Worm (Caenorhabditis elegans) whole organism, L1 larva: ENCODE measurements around the gene pac-1.
A peak's percentile ranks its signal among the peaks of the same experiment; 100 is the strongest.

ENCODE experiments used
- aha-1 ChIP-seq: fragments of 150-350 bp; optimal IDR thresholded peaks from 2 replicates; lab custom pipeline; 2014; ENCODE audit warnings: missing biosample characterization, missing genetic modification characterization
- aly-2 ChIP-seq: fragments of 150-350 bp; optimal IDR thresholded peaks from 2 replicates; lab custom pipeline; 2014; ENCODE audit warnings: missing biosample characterization, missing genetic modification characterization
- ceh-82 ChIP-seq, 3 experiments: fragments of 150-350 bp in 1 of 3; sonication (generic microtip) in 2 of 3; optimal IDR thresholded peaks; 2 replicates each; lab custom pipeline; 2014 to 2017; ENCODE audit warnings: missing biosample characterization in 3 of 3, missing genetic modification characterization in 3 of 3
- ceh-90 ChIP-seq: sonication (generic microtip); optimal IDR thresholded peaks from 2 replicates; lab custom pipeline; 2016; ENCODE audit warnings: missing genetic modification characterization, missing compliant biosample characterization
- dsc-1 ChIP-seq: sonication (generic microtip); optimal IDR thresholded peaks from 2 replicates; lab custom pipeline; 2016; ENCODE audit warnings: mild to moderate bottlenecking, missing genetic modification characterization, missing compliant biosample characterization
- efl-1 ChIP-seq, 4 experiments: fragments of 150-350 bp; optimal IDR thresholded peaks in 3 of 4; peaks in 1 of 4; 1 replicate in 1 of 4; 2 replicates in 3 of 4; lab custom pipeline; 2014; ENCODE audit warnings: missing biosample characterization in 2 of 4, missing genetic modification characterization in 2 of 4, missing genetic modification reagents in 2 of 4
- efl-3 ChIP-seq: fragments of 200-800 bp; sonication (Bioruptor generic); optimal IDR thresholded peaks from 2 replicates; lab custom pipeline; 2018; ENCODE audit warnings: mild to moderate bottlenecking, missing genetic modification characterization, missing compliant biosample characterization
- hlh-17 ChIP-seq: fragments of 200-800 bp; sonication (Bioruptor generic); optimal IDR thresholded peaks from 2 replicates; lab custom pipeline; 2018; ENCODE audit warnings: missing genetic modification characterization, mild to moderate bottlenecking, missing compliant biosample characterization, moderate library complexity, borderline replicate concordance
- lin-13 ChIP-seq: fragments of 150-350 bp; optimal IDR thresholded peaks from 2 replicates; lab custom pipeline; 2014; ENCODE audit warnings: missing biosample characterization, missing genetic modification reagents, missing genetic modification characterization
- mdl-1 ChIP-seq, 2 experiments: fragments of 150-350 bp; optimal IDR thresholded peaks; 2 replicates each; lab custom pipeline; 2014 to 2017; ENCODE audit warnings: missing biosample characterization in 2 of 2, missing genetic modification characterization in 2 of 2, inconsistent platforms in 1 of 2
- pqm-1 ChIP-seq: sonication (generic microtip); optimal IDR thresholded peaks from 3 replicates; lab custom pipeline; 2017; ENCODE audit warnings: missing biosample characterization, missing genetic modification characterization
- snpc-4 ChIP-seq: fragments of 150-350 bp; optimal IDR thresholded peaks from 2 replicates; lab custom pipeline; 2014; ENCODE audit warnings: missing biosample characterization, missing genetic modification characterization
- tbx-2 ChIP-seq: sonication (generic microtip); optimal IDR thresholded peaks from 2 replicates; lab custom pipeline; 2016; ENCODE audit warnings: missing genetic modification characterization, missing compliant biosample characterization
- unc-98 ChIP-seq: fragments of 200-800 bp; sonication (Bioruptor generic); IDR thresholded peaks from 2 replicates; pipeline ENCODE4 v1.3.6; 2022; ENCODE audit warnings: missing genetic modification characterization, missing compliant biosample characterization

ce11 chrIII:8535445-8535844, 40.6 kb downstream of the pac-1 start:
- no peak for TF ChIP-seq hlh-17 (GFP tag; lab: Kevin White, UChicago)
- peak; percentile 95 for TF ChIP-seq dsc-1
- TF ChIP-seq aly-2 (tag; lab: Kevin White, UChicago), result no peak
- no peak for TF ChIP-seq aha-1 (tag; lab: Kevin White, UChicago)
- no peak for TF ChIP-seq efl-3 (GFP tag; lab: Kevin White, UChicago)
- no peak for TF ChIP-seq ceh-82 (tag; optimal IDR thresholded peaks at IDR 0.05; lab: Kevin White, UChicago)
- no peak for TF ChIP-seq unc-98 (GFP tag; lab: Robert Waterston, UW)
- no peak for TF ChIP-seq tbx-2 (tag; lab: Kevin White, UChicago)
- TF ChIP-seq efl-1 (optimal IDR thresholded peaks at IDR 0.05; lab: Kevin White, UChicago), result no peak
- no peak for TF ChIP-seq efl-1 (GFP tag; optimal IDR thresholded peaks at IDR 0.05 in 1 of 2; lab: Kevin White, UChicago)
- TF ChIP-seq lin-13 (GFP tag; lab: Kevin White, UChicago), result no peak
- TF ChIP-seq pqm-1 (tag; lab: Kevin White, UChicago), result no peak
- no peak for TF ChIP-seq ceh-90 (tag; lab: Kevin White, UChicago)
- no peak for TF ChIP-seq snpc-4 (tag; lab: Kevin White, UChicago)
- no peak for TF ChIP-seq mdl-1 (tag; optimal IDR thresholded peaks at IDR 0.05; lab: Kevin White, UChicago)
